Worm (Caenorhabditis elegans) whole organism, early embryonic: ENCODE data around the gene ckb-3.

ENCODE experiments used
- B0310.2 ChIP-seq: sonication (generic microtip); optimal IDR thresholded peaks from 2 replicates; lab custom pipeline; 2016; ENCODE audit warnings: mild to moderate bottlenecking, missing genetic modification characterization, missing compliant biosample characterization
- F13C5.2 ChIP-seq: sonication (generic microtip); optimal IDR thresholded peaks from 2 replicates; lab custom pipeline; 2017; ENCODE audit warnings: mild to moderate bottlenecking, missing genetic modification characterization, inconsistent platforms, missing compliant biosample characterization
- aly-1 ChIP-seq: sonication (generic microtip); optimal IDR thresholded peaks from 2 replicates; lab custom pipeline; 2016; ENCODE audit warnings: missing genetic modification characterization, missing compliant biosample characterization
- ama-1 ChIP-seq: fragments of 150-350 bp; optimal IDR thresholded peaks from 2 replicates; lab custom pipeline; 2014
- ceh-13 ChIP-seq: fragments of 200-800 bp; sonication (Bioruptor generic); optimal IDR thresholded peaks from 2 replicates; lab custom pipeline; 2018; ENCODE audit warnings: mild to moderate bottlenecking, missing genetic modification characterization, missing compliant biosample characterization
- ceh-36 ChIP-seq: sonication (generic microtip); optimal IDR thresholded peaks from 2 replicates; lab custom pipeline; 2016; ENCODE audit warnings: missing genetic modification characterization, inconsistent platforms, missing compliant biosample characterization
- ets-7 ChIP-seq: sonication (generic microtip); optimal IDR thresholded peaks from 2 replicates; lab custom pipeline; 2016; ENCODE audit warnings: missing genotype, missing genetic modification characterization, missing compliant biosample characterization
- flt-1 ChIP-seq: fragments of 200-800 bp; sonication (Bioruptor generic); IDR thresholded peaks from 2 replicates; pipeline ENCODE4 v1.3.6; 2022; ENCODE audit warnings: missing genetic modification characterization, missing compliant biosample characterization
- hmbx-1 ChIP-seq: sonication (generic microtip); optimal IDR thresholded peaks from 2 replicates; lab custom pipeline; 2016; ENCODE audit warnings: mild to moderate bottlenecking, missing genetic modification characterization, missing compliant biosample characterization
- hmg-4 ChIP-seq: fragments of 200-800 bp; sonication (Bioruptor generic); optimal IDR thresholded peaks from 2 replicates; lab custom pipeline; 2018; ENCODE audit warnings: mild to moderate bottlenecking, missing genetic modification characterization, missing compliant biosample characterization
- hnd-1 ChIP-seq: sonication (generic microtip); optimal IDR thresholded peaks from 2 replicates; lab custom pipeline; 2016; ENCODE audit warnings: missing genetic modification characterization, missing compliant biosample characterization
- pes-1 ChIP-seq: fragments of 200-800 bp; sonication (Bioruptor generic); IDR thresholded peaks from 2 replicates; pipeline ENCODE4 v1.3.6; 2022; ENCODE audit warnings: missing genetic modification reagents, missing genetic modification characterization, missing compliant biosample characterization
- scrt-1 ChIP-seq: fragments of 200-800 bp; sonication (Bioruptor generic); IDR thresholded peaks from 2 replicates; pipeline ENCODE4 v1.3.6; 2022; ENCODE audit warnings: missing genetic modification characterization, missing compliant biosample characterization
- sea-1 ChIP-seq: fragments of 200-800 bp; sonication (Bioruptor generic); conservative IDR thresholded peaks from 2 replicates; pipeline ENCODE4 v1.3.6; 2022; ENCODE audit warnings: missing genetic modification characterization, missing compliant biosample characterization
- tbx-11 ChIP-seq: fragments of 200-800 bp; sonication (Bioruptor generic); IDR thresholded peaks from 2 replicates; pipeline ENCODE4 v1.3.6; 2022; ENCODE audit warnings: missing genetic modification characterization, missing compliant biosample characterization
- tbx-37 ChIP-seq: fragments of 200-800 bp; sonication (Bioruptor generic); conservative IDR thresholded peaks from 2 replicates; pipeline ENCODE4 v1.3.6; 2022; ENCODE audit warnings: missing genetic modification reagents, missing genetic modification characterization, missing compliant biosample characterization
- tra-4 ChIP-seq: sonication (generic microtip); optimal IDR thresholded peaks from 2 replicates; lab custom pipeline; 2017; ENCODE audit warnings: missing genetic modification characterization, missing compliant biosample characterization

Gene ckb-3

DNA sequence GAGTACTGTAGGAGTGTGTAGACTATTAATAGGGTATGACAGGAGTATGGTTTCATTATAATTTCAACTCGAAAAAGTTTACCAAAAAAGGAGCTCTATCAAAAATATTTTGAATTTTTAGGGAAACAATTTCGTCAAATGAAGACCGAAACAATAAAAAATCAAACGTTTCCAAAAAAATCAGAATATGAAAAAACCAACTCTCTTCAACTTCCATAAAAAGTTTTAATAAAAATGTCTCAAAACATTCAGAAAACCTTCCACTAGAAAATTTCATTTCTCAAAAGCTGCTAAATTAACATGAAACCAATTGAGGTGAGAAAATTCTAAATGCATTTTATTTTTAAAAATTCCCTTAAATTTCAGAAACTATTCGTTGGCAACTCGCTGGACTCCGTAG lies at the start of gene ckb-3:
Gene ckb-3 (plus strand): TSS at position 301 of the 400 bp plus-strand sequence.
- no peak for TF ChIP-seq hnd-1 (tag; lab: Kevin White, UChicago)
- TF ChIP-seq F13C5.2 (tag; lab: Kevin White, UChicago), result no peak
- TF ChIP-seq hmg-4 (GFP tag; lab: Kevin White, UChicago), result no peak
- TF ChIP-seq ceh-36 (tag; lab: Kevin White, UChicago), result no peak

DNA sequence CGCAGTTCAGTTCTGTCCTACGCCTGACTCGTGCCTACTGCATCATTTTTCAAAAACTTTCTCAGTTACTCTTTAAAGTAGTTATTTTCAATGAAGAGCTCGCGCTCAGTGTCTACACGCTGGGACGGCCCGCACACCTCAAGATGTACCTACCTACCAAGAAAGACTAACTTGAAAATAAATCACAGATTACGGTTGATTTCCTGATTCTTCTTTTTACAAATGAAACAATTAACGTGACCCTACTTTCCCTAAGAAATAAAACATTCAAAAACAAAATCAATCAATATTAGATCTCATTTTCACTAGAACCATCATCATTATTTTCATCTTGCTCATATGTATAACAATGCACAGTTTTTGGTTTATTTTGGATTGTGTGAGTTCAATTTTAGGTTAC lies 49.3 kb upstream of the ckb-3 start, which contains the start of gene H38K22.7:
Gene H38K22.7 (plus strand): TSS at position 301 of the 400 bp plus-strand sequence.
- TF ChIP-seq aly-1 (tag; lab: Kevin White, UChicago), result no peak
- TF ChIP-seq hmbx-1 (tag; lab: Kevin White, UChicago), result no peak
- TF ChIP-seq tbx-11 (GFP tag; lab: Robert Waterston, UW), result no peak
- TF ChIP-seq F13C5.2 (tag; lab: Kevin White, UChicago), result no peak
- TF ChIP-seq scrt-1 (GFP tag; lab: Robert Waterston, UW), result no peak
- no peak for TF ChIP-seq sea-1 (GFP tag; lab: Robert Waterston, UW)
- TF ChIP-seq pes-1, result no peak
- TF ChIP-seq B0310.2 (tag; lab: Kevin White, UChicago), result no peak
- no peak for TF ChIP-seq hmg-4 (GFP tag; lab: Kevin White, UChicago)
- no peak for TF ChIP-seq tbx-37 (GFP tag; lab: Robert Waterston, UW)
- TF ChIP-seq ceh-13, result no peak
- no peak for TF ChIP-seq hnd-1 (tag; lab: Kevin White, UChicago)
- no peak for TF ChIP-seq ceh-36 (tag; lab: Kevin White, UChicago)

- TF ChIP-seq scrt-1 (GFP tag; lab: Robert Waterston, UW), result no peak
- no peak for TF ChIP-seq ceh-36 (tag; lab: Kevin White, UChicago)
- TF ChIP-seq hnd-1 (tag; lab: Kevin White, UChicago), result no peak
- no peak for TF ChIP-seq F13C5.2 (tag; lab: Kevin White, UChicago)
- TF ChIP-seq tbx-11 (GFP tag; lab: Robert Waterston, UW), result no peak
- TF ChIP-seq tbx-37 (GFP tag; lab: Robert Waterston, UW), result no peak
- no peak for TF ChIP-seq ama-1 (lab: Kevin White, UChicago)
- no peak for TF ChIP-seq pes-1
- no peak for TF ChIP-seq hmbx-1 (tag; lab: Kevin White, UChicago)
- no peak for TF ChIP-seq aly-1 (tag; lab: Kevin White, UChicago)
- no peak for TF ChIP-seq sea-1 (GFP tag; lab: Robert Waterston, UW)
- TF ChIP-seq B0310.2 (tag; lab: Kevin White, UChicago), result no peak
- TF ChIP-seq ceh-13, result no peak
- TF ChIP-seq tra-4, result no peak
- TF ChIP-seq hmg-4 (GFP tag; lab: Kevin White, UChicago), result no peak
- TF ChIP-seq ets-7 (tag; lab: Kevin White, UChicago), result no peak
These were observed 47.6 kb upstream of the ckb-3 start for ce11 chrIII:4323120-4323519.

- TF ChIP-seq ets-7 (tag; lab: Kevin White, UChicago), result no peak
- TF ChIP-seq B0310.2 (tag; lab: Kevin White, UChicago), result no peak
- no peak for TF ChIP-seq flt-1
- no peak for TF ChIP-seq F13C5.2 (tag; lab: Kevin White, UChicago)
These were observed 46.8 kb upstream of the ckb-3 start, which contains the start of gene H38K22.9 for ce11 chrIII:4323859-4324258. Gene H38K22.9 (plus strand): TSS chrIII:4324159.

DNA sequence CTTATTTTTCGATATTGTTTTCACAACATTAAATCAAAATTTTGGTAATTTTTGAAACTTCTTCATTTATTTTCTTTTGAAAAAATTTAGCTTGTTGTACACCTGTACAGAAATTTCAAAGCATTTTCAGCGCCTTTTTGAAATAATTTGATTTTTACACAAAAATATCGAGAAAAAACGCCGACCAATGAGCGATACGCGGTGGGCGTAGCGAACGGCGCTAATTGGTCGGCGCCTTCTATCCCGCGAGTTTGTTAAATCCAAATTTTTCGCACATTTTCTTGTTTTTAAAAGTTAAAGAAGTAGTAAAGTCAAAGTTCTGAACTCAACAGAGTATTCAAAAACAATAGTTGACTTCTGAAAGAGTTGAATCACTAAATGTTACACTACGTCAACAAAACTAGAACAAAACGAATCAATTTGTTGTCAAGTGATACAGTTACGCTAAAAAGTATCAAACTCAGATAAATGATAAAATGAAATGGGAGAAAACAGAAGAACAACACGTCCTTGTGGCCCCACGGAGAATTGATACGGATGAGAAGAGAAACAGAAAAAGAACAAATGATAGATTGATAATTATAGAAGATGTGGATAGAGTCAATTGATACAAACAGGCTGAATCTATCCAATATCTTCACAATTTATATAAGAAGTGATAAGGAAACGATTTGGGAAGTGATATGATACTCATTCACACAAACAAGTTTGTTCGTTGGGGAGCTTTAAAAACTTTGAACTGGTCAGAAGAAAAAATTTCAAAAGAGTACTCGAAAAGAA lies 42.3 kb upstream of the ckb-3 start:
- TF ChIP-seq pes-1 (no peak), aly-1 (tag; lab: Kevin White, UChicago) (no peak), tbx-11 (GFP tag; lab: Robert Waterston, UW) (no peak), ets-7 (tag; lab: Kevin White, UChicago) (no peak), B0310.2 (tag; lab: Kevin White, UChicago) (no peak)

- TF ChIP-seq B0310.2 (tag; lab: Kevin White, UChicago) (no peak), aly-1 (tag; lab: Kevin White, UChicago) (no peak), hmg-4 (GFP tag; lab: Kevin White, UChicago) (no peak), pes-1 (no peak), tbx-11 (GFP tag; lab: Robert Waterston, UW) (no peak), tbx-37 (GFP tag; lab: Robert Waterston, UW) (no peak), scrt-1 (GFP tag; lab: Robert Waterston, UW) (no peak), sea-1 (GFP tag; lab: Robert Waterston, UW) (no peak), hmbx-1 (tag; lab: Kevin White, UChicago) (no peak), flt-1 (no peak), ama-1 (lab: Kevin White, UChicago) (no peak), tra-4 (no peak), ceh-13 (no peak), ceh-36 (tag; lab: Kevin White, UChicago) (no peak), ets-7 (tag; lab: Kevin White, UChicago) (no peak), F13C5.2 (tag; lab: Kevin White, UChicago) (no peak), hnd-1 (tag; lab: Kevin White, UChicago) (no peak)
These were observed 39.7 kb upstream of the ckb-3 start, which contains the start of gene gly-6 for ce11 chrIII:4330984-4331383. Gene gly-6 (minus strand): TSS chrIII:4331228.

- TF ChIP-seq F13C5.2 (tag; lab: Kevin White, UChicago) (peak; percentile 11), ceh-13 (no peak)
These were observed 38.1 kb upstream of the ckb-3 start, which contains the start of gene cdk-12 for ce11 chrIII:4332543-4333042. Gene cdk-12 (plus strand): TSS chrIII:4332992.
